Fruit fly (Drosophila melanogaster) whole organism, embryonic: ENCODE data around the gene ago.

Experiments used
- Abd-B ChIP-seq: fragments of 200-800 bp; sonication (Bioruptor generic); optimal IDR thresholded peaks from 2 replicates; lab custom pipeline; 2018; ENCODE audit warnings: missing biosample characterization, mild to moderate bottlenecking, missing genetic modification characterization, moderate library complexity
- Awh ChIP-seq: fragments of 200-800 bp; sonication (Bioruptor generic); IDR thresholded peaks from 2 replicates; pipeline ENCODE4, ENCODE4 v1.3.6; 2022; ENCODE audit warnings: missing biosample characterization, missing genetic modification characterization
- BEAF-32 ChIP-seq: fragments of 200-800 bp; sonication (Bioruptor generic); optimal IDR thresholded peaks from 3 replicates; lab custom pipeline; 2017; ENCODE audit warnings: missing biosample characterization, missing genetic modification characterization, mild to moderate bottlenecking, moderate library complexity, missing genetic modification reagents
- Bgb ChIP-seq: fragments of 200-800 bp; sonication (Bioruptor generic); IDR thresholded peaks from 2 replicates; pipeline ENCODE4 v1.3.6; 2022; ENCODE audit warnings: missing biosample characterization, missing genetic modification characterization; ENCODE audit not compliant: partially characterized antibody
- CG12299 ChIP-seq: fragments of 200-800 bp; sonication (Bioruptor generic); optimal IDR thresholded peaks from 2 replicates; lab custom pipeline; 2018; ENCODE audit warnings: missing biosample characterization, mild to moderate bottlenecking, missing genetic modification characterization
- CG1529 ChIP-seq: fragments of 200-800 bp; sonication (Bioruptor generic); optimal IDR thresholded peaks from 3 replicates; lab custom pipeline; 2018; ENCODE audit warnings: missing biosample characterization, missing genetic modification characterization
- CG15696 ChIP-seq: fragments of 200-800 bp; sonication (Bioruptor generic); optimal IDR thresholded peaks from 2 replicates; lab custom pipeline; 2019; ENCODE audit warnings: missing biosample characterization, mild to moderate bottlenecking, missing genetic modification characterization, moderate library complexity
- CG17612 ChIP-seq: fragments of 200-800 bp; sonication (Bioruptor generic); IDR thresholded peaks from 2 replicates; pipeline ENCODE4 v1.3.6; 2022; ENCODE audit warnings: missing biosample characterization, missing genetic modification characterization
- CG18599 ChIP-seq: fragments of 200-800 bp; sonication (Bioruptor generic); optimal IDR thresholded peaks from 3 replicates; lab custom pipeline; 2017; ENCODE audit warnings: missing biosample characterization, missing genetic modification characterization, mild to moderate bottlenecking, moderate library complexity, missing genetic modification reagents
- CG2889 ChIP-seq: fragments of 200-800 bp; sonication (Bioruptor generic); IDR thresholded peaks from 3 replicates; pipeline ENCODE4 v1.3.6; 2022; ENCODE audit warnings: missing biosample characterization, missing genetic modification characterization
- CG34376 ChIP-seq: fragments of 200-800 bp; sonication (Bioruptor generic); optimal IDR thresholded peaks from 2 replicates; lab custom pipeline; 2018; ENCODE audit warnings: missing biosample characterization, mild to moderate bottlenecking, missing genetic modification characterization
- CG34422 ChIP-seq: fragments of 200-800 bp; sonication (Bioruptor generic); IDR thresholded peaks from 3 replicates; pipeline ENCODE4 v1.3.6; 2022; ENCODE audit warnings: missing biosample characterization, missing genetic modification characterization
- CG4328 ChIP-seq: fragments of 200-800 bp; sonication (Bioruptor generic); optimal IDR thresholded peaks from 3 replicates; lab custom pipeline; 2017; ENCODE audit warnings: missing biosample characterization, missing genetic modification reagents, missing genetic modification characterization
- CG5180 ChIP-seq: fragments of 200-800 bp; sonication (Bioruptor generic); optimal IDR thresholded peaks from 3 replicates; lab custom pipeline; 2017; ENCODE audit warnings: missing biosample characterization, missing genetic modification characterization, mild to moderate bottlenecking, moderate library complexity, missing genetic modification reagents
- CG7987 ChIP-seq: fragments of 200-800 bp; sonication (Bioruptor generic); optimal IDR thresholded peaks from 2 replicates; lab custom pipeline; 2018; ENCODE audit warnings: missing biosample characterization, mild to moderate bottlenecking, missing genetic modification characterization, moderate library complexity
- CG8359 ChIP-seq: fragments of 200-800 bp; sonication (Bioruptor generic); optimal IDR thresholded peaks from 2 replicates; lab custom pipeline; 2017; ENCODE audit warnings: missing biosample characterization, mild to moderate bottlenecking, missing genetic modification characterization, borderline replicate concordance
- CG9727 ChIP-seq: fragments of 200-800 bp; sonication (Bioruptor generic); optimal IDR thresholded peaks from 3 replicates; lab custom pipeline; 2017; ENCODE audit warnings: missing biosample characterization, mild to moderate bottlenecking, missing genetic modification characterization
- CTCF ChIP-seq: fragments of 200-800 bp; sonication (Bioruptor generic); optimal IDR thresholded peaks from 2 replicates; lab custom pipeline; 2017; ENCODE audit warnings: missing biosample characterization, mild to moderate bottlenecking, missing genetic modification characterization, moderate library complexity
- Dip3 ChIP-seq: fragments of 200-800 bp; sonication (Bioruptor generic); optimal IDR thresholded peaks from 3 replicates; lab custom pipeline; 2016; ENCODE audit warnings: missing biosample characterization, missing genetic modification characterization
- Fer2 ChIP-seq: fragments of 200-800 bp; sonication (Bioruptor generic); optimal IDR thresholded peaks from 2 replicates; lab custom pipeline; 2018; ENCODE audit warnings: missing biosample characterization, mild to moderate bottlenecking, missing genetic modification characterization, moderate library complexity
- GATAe ChIP-seq: fragments of 200-800 bp; sonication (Bioruptor generic); conservative IDR thresholded peaks from 2 replicates; pipeline ENCODE4 v1.3.6; 2022; ENCODE audit warnings: missing biosample characterization, missing genetic modification characterization
- H15 ChIP-seq: fragments of 200-800 bp; sonication (Bioruptor generic); IDR thresholded peaks from 3 replicates; pipeline ENCODE4 v1.3.6; 2022; ENCODE audit warnings: missing biosample characterization, missing genetic modification characterization
- HLH54F ChIP-seq: fragments of 200-800 bp; sonication (Bioruptor generic); optimal IDR thresholded peaks from 3 replicates; lab custom pipeline; 2016; ENCODE audit warnings: missing biosample characterization, missing genetic modification characterization
- Hr78 ChIP-seq, 2 experiments: fragments of 200-800 bp in 1 of 2; fragments of >200 bp in 1 of 2; sonication (Bioruptor generic) in 1 of 2; optimal IDR thresholded peaks; 2 replicates each; lab custom pipeline; 2017 to 2019; ENCODE audit warnings: missing biosample characterization in 2 of 2, missing genetic modification characterization in 2 of 2, mild to moderate bottlenecking in 1 of 2, moderate library complexity in 1 of 2
- NC2α ChIP-seq: fragments of 200-800 bp; sonication (Bioruptor generic); optimal IDR thresholded peaks from 2 replicates; lab custom pipeline; 2016; ENCODE audit warnings: missing biosample characterization, missing genetic modification characterization
- Opbp ChIP-seq: fragments of 200-800 bp; sonication (Bioruptor generic); IDR thresholded peaks from 3 replicates; pipeline ENCODE4 v1.3.6; 2022; ENCODE audit warnings: missing biosample characterization, missing genetic modification characterization; ENCODE audit not compliant: partially characterized antibody
- Rx ChIP-seq: fragments of 200-800 bp; sonication (Bioruptor generic); IDR thresholded peaks from 2 replicates; pipeline ENCODE4 v1.3.6; 2022; ENCODE audit warnings: missing biosample characterization, missing genetic modification characterization
- Trl ChIP-seq, 3 experiments: fragments of >200 bp in 2 of 3; fragments of 200-800 bp in 1 of 3; sonication (Bioruptor generic) in 1 of 3; optimal IDR thresholded peaks; 2 replicates in 1 of 3; 3 replicates in 2 of 3; lab custom pipeline; 2016 to 2017; ENCODE audit warnings: missing biosample characterization in 1 of 3, missing genetic modification characterization in 1 of 3
- ac ChIP-seq: fragments of 200-800 bp; sonication (Bioruptor generic); optimal IDR thresholded peaks from 3 replicates; lab custom pipeline; 2017; ENCODE audit warnings: missing biosample characterization, mild to moderate bottlenecking, missing genetic modification characterization
- ci ChIP-seq: fragments of 200-800 bp; sonication (Bioruptor generic); IDR thresholded peaks from 3 replicates; pipeline ENCODE4 v1.3.6; 2022; ENCODE audit warnings: missing biosample characterization, missing genetic modification characterization
- dan ChIP-seq: fragments of 200-800 bp; sonication (Bioruptor generic); IDR thresholded peaks from 2 replicates; pipeline ENCODE4 v1.3.6; 2022; ENCODE audit warnings: missing biosample characterization, missing genetic modification characterization
- dysf ChIP-seq: fragments of 200-800 bp; sonication (Bioruptor generic); IDR thresholded peaks from 3 replicates; pipeline ENCODE4 v1.3.6; 2022; ENCODE audit warnings: missing biosample characterization, missing genetic modification characterization
- fd3F ChIP-seq: fragments of 200-800 bp; sonication (Bioruptor generic); optimal IDR thresholded peaks from 2 replicates; lab custom pipeline; 2018; ENCODE audit warnings: missing biosample characterization, mild to moderate bottlenecking, missing genetic modification characterization, moderate library complexity
- fd96Cb ChIP-seq: fragments of 200-800 bp; sonication (Bioruptor generic); optimal IDR thresholded peaks from 2 replicates; lab custom pipeline; 2018; ENCODE audit warnings: missing biosample characterization, mild to moderate bottlenecking, missing genetic modification characterization, moderate library complexity
- gcm2 ChIP-seq: fragments of 200-800 bp; sonication (Bioruptor generic); optimal IDR thresholded peaks from 2 replicates; lab custom pipeline; 2016; ENCODE audit warnings: missing biosample characterization, missing genetic modification characterization
- gfzf ChIP-seq: fragments of 200-800 bp; sonication (Bioruptor generic); optimal IDR thresholded peaks from 2 replicates; lab custom pipeline; 2016; ENCODE audit warnings: missing biosample characterization, mild to moderate bottlenecking, missing genetic modification characterization, moderate library complexity
- hkb ChIP-seq, 2 experiments: fragments of 200-800 bp in 1 of 2; fragments of >200 bp in 1 of 2; sonication (Bioruptor generic) in 1 of 2; IDR thresholded peaks in 1 of 2; optimal IDR thresholded peaks in 1 of 2; 2 replicates each; pipeline versions ENCODE4 v1.3.6 to Lab custom; 2017 to 2022; ENCODE audit warnings: missing biosample characterization in 1 of 2, missing genetic modification characterization in 1 of 2
- jing ChIP-seq: fragments of 200-800 bp; sonication (Bioruptor generic); optimal IDR thresholded peaks from 2 replicates; lab custom pipeline; 2018; ENCODE audit warnings: missing biosample characterization, mild to moderate bottlenecking, missing genetic modification characterization
- kah ChIP-seq: fragments of 200-800 bp; sonication (Bioruptor generic); optimal IDR thresholded peaks from 2 replicates; lab custom pipeline; 2018; ENCODE audit warnings: missing biosample characterization, mild to moderate bottlenecking, missing genetic modification characterization
- luna ChIP-seq: fragments of 200-800 bp; sonication (Bioruptor generic); optimal IDR thresholded peaks from 2 replicates; lab custom pipeline; 2016; ENCODE audit warnings: missing biosample characterization, missing genetic modification characterization
- mirr ChIP-seq: fragments of 200-800 bp; sonication (Bioruptor generic); optimal IDR thresholded peaks from 3 replicates; lab custom pipeline; 2018; ENCODE audit warnings: missing biosample characterization, mild to moderate bottlenecking, missing genetic modification characterization
- org-1 ChIP-seq: fragments of 200-800 bp; sonication (Bioruptor generic); optimal IDR thresholded peaks from 2 replicates; lab custom pipeline; 2017; ENCODE audit warnings: missing biosample characterization, missing genetic modification characterization
- ranshi ChIP-seq: fragments of 200-800 bp; sonication (Bioruptor generic); IDR thresholded peaks from 2 replicates; pipeline ENCODE4 v1.3.6; 2022; ENCODE audit warnings: missing biosample characterization, missing genetic modification characterization
- sc ChIP-seq, 3 experiments: fragments of >200 bp in 2 of 3; fragments of 200-800 bp in 1 of 3; sonication (Bioruptor generic) in 1 of 3; optimal IDR thresholded peaks; 2 replicates in 2 of 3; 3 replicates in 1 of 3; lab custom pipeline; 2017; ENCODE audit warnings: mild to moderate bottlenecking in 1 of 3, missing biosample characterization in 1 of 3, missing genetic modification characterization in 1 of 3, missing genetic modification reagents in 1 of 3
- toy ChIP-seq: fragments of 200-800 bp; sonication (Bioruptor generic); IDR thresholded peaks from 2 replicates; pipeline ENCODE4 v1.3.6; 2022; ENCODE audit warnings: missing biosample characterization, missing genetic modification characterization
- usp ChIP-seq: fragments of >200 bp; optimal IDR thresholded peaks from 2 replicates; lab custom pipeline; 2017; ENCODE audit warnings: missing biosample characterization, missing genetic modification characterization
- vvl ChIP-seq: fragments of 200-800 bp; sonication (Bioruptor generic); IDR thresholded peaks from 2 replicates; pipeline ENCODE4 v1.3.6; 2022; ENCODE audit warnings: missing biosample characterization, missing genetic modification characterization

ago gene

DNA sequence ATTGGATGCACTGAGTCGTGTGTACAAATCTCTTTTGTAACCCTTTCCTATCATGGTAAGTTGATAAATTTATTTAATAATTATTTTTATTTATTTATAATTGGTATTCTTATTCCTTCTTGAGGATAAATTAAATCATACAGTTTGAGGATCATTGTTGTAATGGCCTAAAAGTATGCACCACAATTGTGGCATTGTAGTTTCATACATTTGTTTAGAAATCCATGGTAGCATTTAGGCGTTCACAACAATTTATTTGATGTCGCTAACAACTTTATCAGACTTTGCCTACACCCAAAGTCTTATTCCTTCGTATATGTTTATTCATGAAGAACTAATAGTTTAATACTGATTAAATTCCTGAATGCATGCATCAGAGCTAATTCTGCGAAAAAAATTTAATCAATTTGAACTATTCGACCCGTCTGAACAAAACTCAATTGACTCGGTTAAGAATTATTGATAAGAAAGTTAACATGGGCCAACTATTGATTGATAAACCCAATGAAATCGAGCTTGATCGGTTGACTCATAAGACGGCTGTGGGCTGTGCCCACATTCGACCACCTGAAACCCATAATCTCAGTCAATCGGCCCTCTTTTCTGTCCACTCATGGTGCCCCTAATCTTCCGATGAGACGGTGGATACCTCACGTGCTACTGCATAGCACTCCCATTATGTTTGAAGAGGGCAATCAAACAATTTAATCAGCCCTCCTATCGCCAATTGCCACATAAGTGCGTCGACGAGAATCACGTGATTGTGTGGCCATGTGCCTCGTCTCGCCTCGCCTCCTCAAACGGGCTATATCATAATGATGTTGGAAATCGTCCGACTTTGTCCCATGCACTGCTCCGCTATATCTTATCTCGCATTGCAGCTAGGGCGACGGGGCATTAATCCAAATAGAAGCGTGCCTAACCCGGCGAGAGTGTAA is 34.5 kb downstream of the ago start (continued):
- TF ChIP-seq CG15696 (tag; lab: Kevin White, UChicago) (no peak), Dip3 (GFP tag; lab: Kevin White, UChicago) (no peak), ac (GFP tag; lab: Kevin White, UChicago) (no peak), gcm2 (GFP tag; lab: Kevin White, UChicago) (no peak), jing (GFP tag; lab: Kevin White, UChicago) (no peak), Rx (no peak), CG12299 (tag; lab: Kevin White, UChicago) (no peak), GATAe (GFP tag; lab: Robert Waterston, UW) (peak; percentile 65), mirr (peak; percentile 84), CTCF (GFP tag; lab: Kevin White, UChicago) (no peak), Hr78 (GFP tag; optimal IDR thresholded peaks at IDR 0.05; lab: Kevin White, UChicago) (peak in 1 of 2 experiments; percentile 95), ranshi (GFP tag; lab: Robert Waterston, UW) (no peak), CG1529 (no peak), CG17612 (GFP tag; lab: Robert Waterston, UW) (no peak), dan (GFP tag; lab: Robert Waterston, UW) (no peak), HLH54F (GFP tag; lab: Kevin White, UChicago) (no peak), fd96Cb (tag; lab: Kevin White, UChicago) (no peak), CG8359 (no peak), Fer2 (tag; lab: Kevin White, UChicago) (no peak), CG5180 (GFP tag; lab: Kevin White, UChicago) (peak; percentile 42), CG34376 (GFP tag; lab: Kevin White, UChicago) (peak; percentile 88), gfzf (GFP tag; lab: Kevin White, UChicago) (no peak), luna (GFP tag; lab: Kevin White, UChicago) (no peak), ci (GFP tag; lab: Robert Waterston, UW) (peak; percentile 37; the same call in 1 of the 3 replicates), fd3F (GFP tag; lab: Kevin White, UChicago) (no peak), Awh (GFP tag; lab: Robert Waterston, UW) (peak; percentile 56; the same call in 1 of the 2 replicates), sc (optimal IDR thresholded peaks at IDR 0.05; lab: Kevin White, UChicago) (no peak), sc (GFP tag; optimal IDR thresholded peaks at IDR 0.05; lab: Kevin White, UChicago) (no peak), CG7987 (GFP tag; lab: Kevin White, UChicago) (peak; percentile 92), CG34422 (GFP tag; lab: Robert Waterston, UW) (no peak), CG9727 (GFP tag; lab: Kevin White, UChicago) (peak; percentile 34), CG18599 (GFP tag; lab: Kevin White, UChicago) (peak; percentile 24), Bgb (GFP tag; lab: Robert Waterston, UW) (no peak; the same call in 1 of the 2 replicates), usp (GFP tag; lab: Kevin White, UChicago) (no peak), CG2889 (no peak), hkb (optimal IDR thresholded peaks at IDR 0.05; lab: Kevin White, UChicago) (no peak), hkb (GFP tag; IDR thresholded peaks at IDR 0.05; lab: Robert Waterston, UW) (no peak), org-1 (GFP tag; lab: Kevin White, UChicago) (peak; percentile 39), Abd-B (GFP tag; lab: Kevin White, UChicago) (no peak), toy (GFP tag; lab: Robert Waterston, UW) (0 out of 2 replicates have a peak, but pooled peaks have one; percentile 17), kah (GFP tag; lab: Kevin White, UChicago) (no peak), BEAF-32 (no peak), vvl (GFP tag; lab: Robert Waterston, UW) (peak; percentile 15; the same call in 1 of the 2 replicates), dysf (GFP tag; lab: Robert Waterston, UW) (no peak), Trl (optimal IDR thresholded peaks at IDR 0.05; lab: Kevin White, UChicago) (no peak), Trl (GFP tag; optimal IDR thresholded peaks at IDR 0.05; lab: Kevin White, UChicago) (no peak), NC2α (GFP tag; lab: Kevin White, UChicago) (no peak), H15 (GFP tag; lab: Robert Waterston, UW) (no peak), CG4328 (no peak), Opbp (GFP tag; lab: Robert Waterston, UW) (no peak)
